Fruit fly (Drosophila melanogaster) whole organism, wandering third instar larva: ENCODE measurements around the gene CG34462.
A peak's percentile ranks its signal among the peaks of the same experiment; 100 is the strongest.

Experiments used
- Abd-B ChIP-seq: fragments of >200 bp; optimal IDR thresholded peaks from 2 replicates; lab custom pipeline; 2017; ENCODE audit warnings: missing biosample characterization, missing genetic modification characterization
- Dfd ChIP-seq: fragments of >200 bp; optimal IDR thresholded peaks from 2 replicates; lab custom pipeline; 2017; ENCODE audit warnings: missing biosample characterization, missing genetic modification characterization
- GATAd ChIP-seq: sonication (Bioruptor generic); optimal IDR thresholded peaks from 2 replicates; lab custom pipeline; 2016; ENCODE audit warnings: missing biosample characterization, missing genetic modification characterization
- HLH106 ChIP-seq: fragments of 200-800 bp; optimal IDR thresholded peaks from 3 replicates; lab custom pipeline; 2019; ENCODE audit warnings: missing biosample characterization, mild to moderate bottlenecking, missing genetic modification characterization, moderate library complexity
- Jra ChIP-seq: sonication (Bioruptor generic); optimal IDR thresholded peaks from 2 replicates; lab custom pipeline; 2016; ENCODE audit warnings: missing biosample characterization, missing genetic modification characterization
- Myc ChIP-seq: fragments of >200 bp; optimal IDR thresholded peaks from 2 replicates; lab custom pipeline; 2017
- br ChIP-seq: fragments of 200-800 bp; sonication (Bioruptor generic); optimal IDR thresholded peaks from 2 replicates; lab custom pipeline; 2016; ENCODE audit warnings: missing biosample characterization, missing genetic modification characterization
- dmrt93B ChIP-seq: fragments of 200-800 bp; sonication (Bioruptor generic); optimal IDR thresholded peaks from 2 replicates; lab custom pipeline; 2018; ENCODE audit warnings: missing biosample characterization, mild to moderate bottlenecking, missing genetic modification characterization
- fru ChIP-seq: fragments of 200-800 bp; sonication (Bioruptor generic); optimal IDR thresholded peaks from 3 replicates; lab custom pipeline; 2016; ENCODE audit warnings: missing biosample characterization, mild to moderate bottlenecking, missing genetic modification characterization
- h ChIP-seq: fragments of 200-800 bp; sonication (Bioruptor generic); optimal IDR thresholded peaks from 3 replicates; lab custom pipeline; 2016; ENCODE audit warnings: missing biosample characterization, mild to moderate bottlenecking, missing genetic modification characterization
- usp ChIP-seq: fragments of >200 bp; optimal IDR thresholded peaks from 2 replicates; lab custom pipeline; 2017; ENCODE audit warnings: missing biosample characterization, missing genetic modification characterization

dm6 chr3L:8368694-8369344 lies 40.4 kb downstream of the CG34462 start:
- TF ChIP-seq Jra (GFP tag; lab: Kevin White, UChicago) = no peak
- TF ChIP-seq fru (GFP tag; lab: Kevin White, UChicago) = peak; percentile 77
- TF ChIP-seq dmrt93B = peak; percentile 60
- no peak for TF ChIP-seq Abd-B
- TF ChIP-seq br = peak; percentile 52
- peak; percentile 68 for TF ChIP-seq HLH106 (tag; lab: Kevin White, UChicago)
- no peak for TF ChIP-seq Myc
- no peak for TF ChIP-seq GATAd (GFP tag; lab: Kevin White, UChicago)
- TF ChIP-seq usp (GFP tag; lab: Kevin White, UChicago) = no peak
- TF ChIP-seq Dfd (GFP tag; lab: Kevin White, UChicago) = no peak
- TF ChIP-seq h (GFP tag; lab: Kevin White, UChicago) = peak; percentile 79
